Worm (Caenorhabditis elegans) whole organism, dauer: Measurements from ENCODE around the gene mma-1.

ENCODE experiments used
- unc-62 ChIP-seq: sonication (generic microtip); optimal IDR thresholded peaks from 2 replicates; lab custom pipeline; 2017; ENCODE audit warnings: missing biosample characterization, missing genetic modification reagents, missing genetic modification characterization

mma-1 gene

ce11 chrV:12596196-12596595, at the start of gene mma-1:
Gene mma-1, minus strand, starts transcription at chrV:12596296.
- TF ChIP-seq unc-62 = no peak

- TF ChIP-seq unc-62 = no peak
Measured at ce11 chrV:12644500-12644899, 48.4 kb upstream of the mma-1 start, which contains the start of gene F56H9.8. Gene F56H9.8, plus strand, starts transcription at chrV:12644800.

ce11 chrV:12640384-12640783, 44.3 kb upstream of the mma-1 start, which contains the start of gene gpa-8:
Gene gpa-8, minus strand, starts transcription at chrV:12640484.
- no peak for TF ChIP-seq unc-62

ce11 chrV:12637764-12638502, 41.8 kb upstream of the mma-1 start:
- TF ChIP-seq unc-62 = no peak

ce11 chrV:12637238-12637690, 41.2 kb upstream of the mma-1 start, which contains the start of gene F56H9.2:
Gene F56H9.2, plus strand, starts transcription at chrV:12637663.
- no peak for TF ChIP-seq unc-62

- TF ChIP-seq unc-62 = no peak
Measured at ce11 chrV:12636248-12636647, 40.2 kb upstream of the mma-1 start.

- no peak for TF ChIP-seq unc-62
Measured at ce11 chrV:12635218-12635617, 39.1 kb upstream of the mma-1 start.

ce11 chrV:12634746-12635145, 38.6 kb upstream of the mma-1 start:
- no peak for TF ChIP-seq unc-62

ce11 chrV:12634050-12634449, 38.0 kb upstream of the mma-1 start:
- no peak for TF ChIP-seq unc-62

- TF ChIP-seq unc-62 = no peak
Measured at ce11 chrV:12633046-12633445, 37.0 kb upstream of the mma-1 start.

- TF ChIP-seq unc-62 = no peak
Measured at ce11 chrV:12632048-12632447, 36.0 kb upstream of the mma-1 start, which contains the start of gene srx-113. Gene srx-113, minus strand, starts transcription at chrV:12632148.

- no peak for TF ChIP-seq unc-62
Measured at ce11 chrV:12629743-12630142, 33.6 kb upstream of the mma-1 start, which contains the start of gene F56H9.6. Gene F56H9.6, minus strand, starts transcription at chrV:12629843.

- no peak for TF ChIP-seq unc-62
Measured at ce11 chrV:12624371-12624770, 28.3 kb upstream of the mma-1 start, which contains the start of gene F56H9.9. Gene F56H9.9, minus strand, starts transcription at chrV:12624471.

ce11 chrV:12612118-12612517, 16.0 kb upstream of the mma-1 start, which contains the start of gene cyc-2.2:
Gene cyc-2.2, minus strand, starts transcription at chrV:12612218.
- no peak for TF ChIP-seq unc-62

ce11 chrV:12611029-12611428, 14.9 kb upstream of the mma-1 start, which contains the start of gene cubn-1:
Gene cubn-1, plus strand, starts transcription at chrV:12611329.
- TF ChIP-seq unc-62 = no peak

ce11 chrV:12609526-12609925, 13.4 kb upstream of the mma-1 start, which contains the start of gene ZC116.1:
Gene ZC116.1, plus strand, starts transcription at chrV:12609826.
- TF ChIP-seq unc-62 = no peak

- no peak for TF ChIP-seq unc-62
Measured at ce11 chrV:12608857-12609256, 12.8 kb upstream of the mma-1 start, which contains the start of gene ZC116.5. Gene ZC116.5, minus strand, starts transcription at chrV:12608957.

ce11 chrV:12607113-12607512, 11.0 kb upstream of the mma-1 start, which contains the start of gene erg-28:
Gene erg-28, plus strand, starts transcription at chrV:12607413.
- TF ChIP-seq unc-62 = no peak
